Worm (Caenorhabditis elegans): Measurements from ENCODE around the gene Y46E12BL.2.

DNA sequence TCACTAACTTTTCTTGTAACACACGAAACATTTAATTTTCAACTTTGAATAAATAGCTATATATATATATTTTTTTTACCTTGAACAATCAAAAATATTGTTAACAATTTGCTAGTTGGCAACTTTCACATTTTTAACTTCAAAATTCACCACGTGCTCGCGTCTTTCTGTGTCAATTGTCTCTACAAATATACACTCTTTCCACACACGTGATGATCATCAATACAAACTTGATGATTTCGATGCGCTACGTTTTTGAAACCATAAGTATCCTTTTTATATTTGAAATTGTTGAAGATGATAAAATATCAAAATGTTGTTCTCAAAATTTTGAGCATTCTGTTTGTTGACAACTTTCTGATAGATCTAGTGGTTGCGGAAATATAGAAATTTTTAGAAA, 37.4 kb upstream of the Y46E12BL.2 start:
- no peak for TF ChIP-seq ama-1 (optimal IDR thresholded peaks at IDR 0.05)
- TF ChIP-seq aly-2 (tag; optimal IDR thresholded peaks at IDR 0.05), result no peak
- TF ChIP-seq pqm-1 (tag; optimal IDR thresholded peaks at IDR 0.05), result no peak
- no peak for TF ChIP-seq nhr-76 (tag; optimal IDR thresholded peaks at IDR 0.05)
- TF ChIP-seq ztf-11 (tag; optimal IDR thresholded peaks at IDR 0.05), result no peak
- no peak for TF ChIP-seq eor-1 (tag; optimal IDR thresholded peaks at IDR 0.05)
- TF ChIP-seq ZK546.5 (tag; optimal IDR thresholded peaks at IDR 0.05), result no peak
- TF ChIP-seq snpc-4 (tag; optimal IDR thresholded peaks at IDR 0.05), result no peak
- TF ChIP-seq nhr-11 (tag; optimal IDR thresholded peaks at IDR 0.05), result no peak
- TF ChIP-seq fkh-10 (GFP tag; optimal IDR thresholded peaks at IDR 0.05), result no peak
- TF ChIP-seq lin-39 (tag; optimal IDR thresholded peaks at IDR 0.05), result no peak
- TF ChIP-seq lin-15B (tag; optimal IDR thresholded peaks at IDR 0.05), result no peak

Measured in whole organism, L3 larva.